Fruit fly (Drosophila melanogaster) whole organism, wandering third instar larva: Measurements from ENCODE around the gene CG43799.

Experiments used
- Abd-B ChIP-seq: fragments of >200 bp; optimal IDR thresholded peaks from 2 replicates; lab custom pipeline; 2017; ENCODE audit warnings: missing biosample characterization, missing genetic modification characterization
- CrebA ChIP-seq: fragments of 200-800 bp; sonication (Bioruptor generic); optimal IDR thresholded peaks from 2 replicates; lab custom pipeline; 2016; ENCODE audit warnings: missing biosample characterization, mild to moderate bottlenecking, missing genetic modification characterization, borderline replicate concordance
- HLH106 ChIP-seq: fragments of 200-800 bp; optimal IDR thresholded peaks from 3 replicates; lab custom pipeline; 2019; ENCODE audit warnings: missing biosample characterization, mild to moderate bottlenecking, missing genetic modification characterization, moderate library complexity
- Hr78 ChIP-seq: fragments of >200 bp; optimal IDR thresholded peaks from 2 replicates; lab custom pipeline; 2017; ENCODE audit warnings: missing biosample characterization, missing genetic modification characterization
- Myc ChIP-seq: fragments of >200 bp; optimal IDR thresholded peaks from 2 replicates; lab custom pipeline; 2017
- brk ChIP-seq: fragments of 200-800 bp; sonication (Bioruptor generic); optimal IDR thresholded peaks from 2 replicates; lab custom pipeline; 2016; ENCODE audit warnings: missing biosample characterization, mild to moderate bottlenecking, missing genetic modification characterization
- h ChIP-seq: fragments of 200-800 bp; sonication (Bioruptor generic); optimal IDR thresholded peaks from 3 replicates; lab custom pipeline; 2016; ENCODE audit warnings: missing biosample characterization, mild to moderate bottlenecking, missing genetic modification characterization
- pan ChIP-seq: fragments of >200 bp; optimal IDR thresholded peaks from 2 replicates; lab custom pipeline; 2017
- psq ChIP-seq: fragments of 200-800 bp; sonication (Bioruptor generic); optimal IDR thresholded peaks from 3 replicates; lab custom pipeline; 2017; ENCODE audit warnings: missing biosample characterization, mild to moderate bottlenecking, missing genetic modification characterization, moderate library complexity
- sv ChIP-seq: fragments of 200-800 bp; sonication (Bioruptor generic); optimal IDR thresholded peaks from 3 replicates; lab custom pipeline; 2016; ENCODE audit warnings: missing biosample characterization, missing genetic modification characterization

DNA sequence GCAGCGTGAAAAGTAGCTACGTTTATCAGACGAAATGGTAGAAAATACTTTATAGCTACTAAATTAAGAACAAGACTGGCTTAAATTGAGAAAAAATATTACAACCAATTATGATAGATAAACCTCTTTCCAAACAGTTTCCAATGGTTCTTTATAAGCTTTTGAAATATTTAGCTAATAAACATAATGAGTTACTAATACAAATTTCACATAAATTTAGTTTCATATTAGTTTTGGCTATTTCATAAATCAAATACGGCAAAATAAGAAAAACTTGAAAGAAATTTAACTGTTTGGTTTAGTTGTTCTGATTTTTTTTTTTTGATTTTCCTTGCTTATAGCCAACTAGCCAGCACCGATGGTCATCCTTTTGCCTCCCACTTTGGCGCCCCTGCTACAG is 27.4 kb upstream of the CG43799 start:
- TF ChIP-seq Hr78 (no peak), pan (lab: Kevin White, UChicago) (no peak), CrebA (no peak), HLH106 (tag; lab: Kevin White, UChicago) (no peak), brk (GFP tag; lab: Kevin White, UChicago) (no peak), sv (GFP tag; lab: Kevin White, UChicago) (no peak), h (GFP tag; lab: Kevin White, UChicago) (no peak), Abd-B (GFP tag; lab: Kevin White, UChicago) (no peak), Myc (peak; percentile 72), psq (GFP tag; lab: Kevin White, UChicago) (no peak)
